Worm (Caenorhabditis elegans) whole organism, dauer: ENCODE results near the gene srh-304.

Experiments
- unc-62 ChIP-seq: sonication (generic microtip); optimal IDR thresholded peaks from 2 replicates; lab custom pipeline; 2017; ENCODE audit warnings: missing biosample characterization, missing genetic modification reagents, missing genetic modification characterization

Gene srh-304

ce11 chrV:17828310-17828709 is at the start of gene srh-304:
Gene srh-304, plus strand, starts transcription at chrV:17828610.
- no peak for TF ChIP-seq unc-62 (GFP tag; lab: Kevin White, UChicago)

ce11 chrV:17780285-17780684 is 48.1 kb upstream of the srh-304 start:
- no peak for TF ChIP-seq unc-62 (GFP tag; lab: Kevin White, UChicago)

ce11 chrV:17783542-17783941 is 44.9 kb upstream of the srh-304 start, which contains the start of gene srab-12:
Gene srab-12, minus strand, starts transcription at chrV:17783642.
- no peak for TF ChIP-seq unc-62 (GFP tag; lab: Kevin White, UChicago)

ce11 chrV:17784363-17784762 is 44.0 kb upstream of the srh-304 start:
- TF ChIP-seq unc-62 (GFP tag; lab: Kevin White, UChicago) = no peak

ce11 chrV:17790191-17790590 is 38.2 kb upstream of the srh-304 start, which contains the start of gene srh-290:
Gene srh-290, plus strand, starts transcription at chrV:17790491.
- TF ChIP-seq unc-62 (GFP tag; lab: Kevin White, UChicago) = no peak

ce11 chrV:17793986-17794385 is 34.4 kb upstream of the srh-304 start, which contains the start of gene srh-289:
Gene srh-289, minus strand, starts transcription at chrV:17794086.
- no peak for TF ChIP-seq unc-62 (GFP tag; lab: Kevin White, UChicago)

- no peak for TF ChIP-seq unc-62 (GFP tag; lab: Kevin White, UChicago)
Observed at ce11 chrV:17795655-17796054, 32.8 kb upstream of the srh-304 start, which contains the start of gene srh-288. Gene srh-288, minus strand, starts transcription at chrV:17795755.

- no peak for TF ChIP-seq unc-62 (GFP tag; lab: Kevin White, UChicago)
Observed at ce11 chrV:17798789-17799188, 29.6 kb upstream of the srh-304 start, which contains the start of gene srx-18. Gene srx-18, minus strand, starts transcription at chrV:17798889.

- TF ChIP-seq unc-62 (GFP tag; lab: Kevin White, UChicago) = no peak
Observed at ce11 chrV:17800538-17800937, 27.9 kb upstream of the srh-304 start, which contains the start of gene srh-287. Gene srh-287, plus strand, starts transcription at chrV:17800838.

- TF ChIP-seq unc-62 (GFP tag; lab: Kevin White, UChicago) = no peak
Observed at ce11 chrV:17802519-17802918, 25.9 kb upstream of the srh-304 start, which contains the start of the genes Y94A7B.11 and srh-292. Gene Y94A7B.11, minus strand, starts transcription at chrV:17802619. Gene srh-292, plus strand, starts transcription at chrV:17802769.

- TF ChIP-seq unc-62 (GFP tag; lab: Kevin White, UChicago) = no peak
Observed at ce11 chrV:17805323-17805722, 23.1 kb upstream of the srh-304 start, which contains the start of gene srh-291. Gene srh-291, plus strand, starts transcription at chrV:17805623.

- TF ChIP-seq unc-62 (GFP tag; lab: Kevin White, UChicago) = no peak
Observed at ce11 chrV:17810053-17810452, 18.4 kb upstream of the srh-304 start, which contains the start of gene srh-296. Gene srh-296, plus strand, starts transcription at chrV:17810353.

- no peak for TF ChIP-seq unc-62 (GFP tag; lab: Kevin White, UChicago)
Observed at ce11 chrV:17812127-17812526, 16.3 kb upstream of the srh-304 start.

- no peak for TF ChIP-seq unc-62 (GFP tag; lab: Kevin White, UChicago)
Observed at ce11 chrV:17818567-17818966, 9.8 kb upstream of the srh-304 start, which contains the start of gene srh-298. Gene srh-298, plus strand, starts transcription at chrV:17818867.

ce11 chrV:17819704-17820103 is 8.7 kb upstream of the srh-304 start:
- TF ChIP-seq unc-62 (GFP tag; lab: Kevin White, UChicago) = no peak

- TF ChIP-seq unc-62 (GFP tag; lab: Kevin White, UChicago) = no peak
Observed at ce11 chrV:17821805-17822204, 6.6 kb upstream of the srh-304 start, which contains the start of gene srh-300. Gene srh-300, plus strand, starts transcription at chrV:17822105.

ce11 chrV:17824610-17825009 is 3.8 kb upstream of the srh-304 start, which contains the start of gene srh-301:
Gene srh-301, plus strand, starts transcription at chrV:17824910.
- no peak for TF ChIP-seq unc-62 (GFP tag; lab: Kevin White, UChicago)
